Worm (Caenorhabditis elegans): ENCODE results near the gene mdh-1.

mdh-1 gene

DNA sequence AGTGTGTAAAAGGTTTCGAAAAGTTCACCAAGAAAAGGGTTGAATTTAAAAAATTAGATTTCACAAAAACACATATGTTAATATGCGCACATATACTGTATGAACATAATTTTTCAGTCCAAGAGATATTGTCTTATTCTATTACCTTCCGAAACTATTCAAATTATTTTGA is 1.8 kb upstream of the mdh-1 start, which contains the start of gene F46E10.3:
F46E10.3 (plus strand) TSS at position 73 of the 172 bp plus-strand sequence.
- TF ChIP-seq pha-4 (tag; optimal IDR thresholded peaks at IDR 0.05) (no peak), bed-1 (GFP tag; IDR thresholded peaks at IDR 0.05) (no peak), snpc-1.1 (tag; optimal IDR thresholded peaks at IDR 0.05; ENCODE audit: insufficient read depth) (no peak), ztf-6 (GFP tag; IDR thresholded peaks at IDR 0.05) (no peak), madf-3 (GFP tag; IDR thresholded peaks at IDR 0.05) (no peak), ztf-22 (GFP tag; optimal IDR thresholded peaks at IDR 0.05) (no peak), F37B4.10 (GFP tag; IDR thresholded peaks at IDR 0.05) (no peak), lir-1 (GFP tag; conservative IDR thresholded peaks at IDR 0.05) (no peak), mcd-1 (GFP tag; IDR thresholded peaks at IDR 0.05) (no peak), dpff-1 (tag; optimal IDR thresholded peaks at IDR 0.05) (no peak), ceh-100 (GFP tag; IDR thresholded peaks at IDR 0.05) (no peak), lin-40 (tag; optimal IDR thresholded peaks at IDR 0.05) (no peak), F55B11.4 (tag; optimal IDR thresholded peaks at IDR 0.05; ENCODE audit: borderline replicate concordance, insufficient read depth) (no peak), zfh-2 (GFP tag; conservative IDR thresholded peaks at IDR 0.05) (no peak), gei-17 (GFP tag; optimal IDR thresholded peaks at IDR 0.05) (no peak)

ce11 chrV:6517305-6518224 is 1.2 kb upstream of the mdh-1 start:
- TF ChIP-seq madf-6 (GFP tag; IDR thresholded peaks at IDR 0.05) = peak; percentile 67; the same call in 1 of the 2 replicates
- TF ChIP-seq ztf-22 (GFP tag; optimal IDR thresholded peaks at IDR 0.05) = no peak
- no peak for TF ChIP-seq hmg-20 (GFP tag; IDR thresholded peaks at IDR 0.05)
- no peak for TF ChIP-seq atf-7 (tag; optimal IDR thresholded peaks at IDR 0.05)
- no peak for TF ChIP-seq bed-2 (GFP tag; IDR thresholded peaks at IDR 0.05)
- TF ChIP-seq somi-1 (GFP tag; optimal IDR thresholded peaks at IDR 0.05) = peak; percentile 3
- TF ChIP-seq attf-5 (GFP tag; optimal IDR thresholded peaks at IDR 0.05) = no peak
- 0 out of 2 replicates have a peak, but pooled peaks have one; percentile 23 for TF ChIP-seq D2030.7 (GFP tag; IDR thresholded peaks at IDR 0.05)
- no peak for TF ChIP-seq unc-62 (GFP tag; optimal IDR thresholded peaks at IDR 0.05)
- TF ChIP-seq lin-40 (tag; optimal IDR thresholded peaks at IDR 0.05) = peak; percentile 29
- TF ChIP-seq ceh-91 (GFP tag; IDR thresholded peaks at IDR 0.05) = 0 out of 2 replicates have a peak, but pooled peaks have one; percentile 15
- no peak for TF ChIP-seq egl-44 (GFP tag; IDR thresholded peaks at IDR 0.05)
- no peak for TF ChIP-seq C06A6.2 (GFP tag; conservative IDR thresholded peaks at IDR 0.05)
- peak; percentile 75 for TF ChIP-seq F33H1.4 (GFP tag; IDR thresholded peaks at IDR 0.05)
- peak; percentile 42 for TF ChIP-seq pha-4 (tag; optimal IDR thresholded peaks at IDR 0.05)
- no peak for TF ChIP-seq nhr-27 (tag; optimal IDR thresholded peaks at IDR 0.05)
- peak; percentile 63 for TF ChIP-seq efl-1 (GFP tag; optimal IDR thresholded peaks at IDR 0.05)
- TF ChIP-seq him-1 (tag; optimal IDR thresholded peaks at IDR 0.05) = peak; percentile 36
- peak; percentile 1 for TF ChIP-seq ztf-26 (tag; optimal IDR thresholded peaks at IDR 0.05)
- TF ChIP-seq egrh-3 (GFP tag; IDR thresholded peaks at IDR 0.05) = no peak
- TF ChIP-seq zim-3 (tag; optimal IDR thresholded peaks at IDR 0.05) = no peak
- TF ChIP-seq K11D2.4 (GFP tag; IDR thresholded peaks at IDR 0.05) = peak; percentile 35; the same call in 1 of the 2 replicates
- peak; percentile 1 for TF ChIP-seq F22D6.2 (tag; optimal IDR thresholded peaks at IDR 0.05)
- TF ChIP-seq Y95B8A.8 (GFP tag; IDR thresholded peaks at IDR 0.05) = no peak
- TF ChIP-seq hsf-1 (GFP tag; IDR thresholded peaks at IDR 0.05) = no peak
- peak; percentile 76 for TF ChIP-seq lsl-1 (GFP tag; optimal IDR thresholded peaks at IDR 0.05)
- peak; percentile 46 for TF ChIP-seq madf-8 (GFP tag; conservative IDR thresholded peaks at IDR 0.05)
- no peak for TF ChIP-seq F10E7.11 (tag; optimal IDR thresholded peaks at IDR 0.05)
- peak; percentile 54 for TF ChIP-seq xnd-1 (tag; optimal IDR thresholded peaks at IDR 0.05)

Data from whole organism, young adult.